Worm (Caenorhabditis elegans) whole organism, L3 larva: ENCODE measurements around the gene B0272.3.

Source experiments
- ZK546.5 ChIP-seq: sonication (generic microtip); optimal IDR thresholded peaks from 2 replicates; lab custom pipeline; 2017; ENCODE audit warnings: missing biosample characterization, missing genetic modification characterization
- ceh-28 ChIP-seq: fragments of 150-350 bp; optimal IDR thresholded peaks from 2 replicates; lab custom pipeline; 2014; ENCODE audit warnings: missing biosample characterization, missing genetic modification reagents, missing genetic modification characterization
- elt-1 ChIP-seq: fragments of 150-350 bp; optimal IDR thresholded peaks from 2 replicates; lab custom pipeline; 2014; ENCODE audit warnings: missing biosample characterization, missing genetic modification characterization
- elt-3 ChIP-seq, 3 experiments: fragments of 150-350 bp in 1 of 3; sonication (generic microtip) in 2 of 3; optimal IDR thresholded peaks; 2 replicates in 2 of 3; 4 replicates in 1 of 3; lab custom pipeline; 2014 to 2017; ENCODE audit warnings: missing biosample characterization in 3 of 3, missing genetic modification characterization in 3 of 3
- fkh-10 ChIP-seq: sonication (generic microtip); optimal IDR thresholded peaks from 2 replicates; lab custom pipeline; 2017; ENCODE audit warnings: missing biosample characterization, missing genetic modification reagents, missing genetic modification characterization
- fkh-2 ChIP-seq: fragments of 150-350 bp; optimal IDR thresholded peaks from 2 replicates; lab custom pipeline; 2014; ENCODE audit warnings: missing biosample characterization, missing genetic modification reagents, missing genetic modification characterization
- mdl-1 ChIP-seq: fragments of 150-350 bp; optimal IDR thresholded peaks from 2 replicates; lab custom pipeline; 2014; ENCODE audit warnings: missing biosample characterization, missing genetic modification characterization
- nfya-1 ChIP-seq: sonication (generic microtip); optimal IDR thresholded peaks from 2 replicates; lab custom pipeline; 2017; ENCODE audit warnings: missing genetic modification characterization, mild to moderate bottlenecking, missing compliant biosample characterization, antibody characterized with exemption, moderate library complexity; ENCODE audit not compliant: insufficient read depth
- nhr-12 ChIP-seq: fragments of 150-350 bp; optimal IDR thresholded peaks from 2 replicates; lab custom pipeline; 2014; ENCODE audit warnings: missing biosample characterization, missing genetic modification characterization
- nhr-23 ChIP-seq: fragments of 150-350 bp; optimal IDR thresholded peaks from 2 replicates; lab custom pipeline; 2014; ENCODE audit warnings: missing biosample characterization, missing genetic modification reagents, missing genetic modification characterization
- nhr-28 ChIP-seq: fragments of 150-350 bp; optimal IDR thresholded peaks from 2 replicates; lab custom pipeline; 2014; ENCODE audit warnings: missing biosample characterization, missing genetic modification characterization
- nhr-77 ChIP-seq: fragments of 150-350 bp; optimal IDR thresholded peaks from 2 replicates; lab custom pipeline; 2014; ENCODE audit warnings: missing biosample characterization, missing genetic modification characterization
- unc-62 ChIP-seq: fragments of 150-350 bp; sonication (generic microtip); optimal IDR thresholded peaks from 4 replicates; lab custom pipeline; 2014; ENCODE audit warnings: missing biosample characterization, missing genetic modification reagents, missing genetic modification characterization
- ztf-11 ChIP-seq: fragments of 150-350 bp; optimal IDR thresholded peaks from 2 replicates; lab custom pipeline; 2014; ENCODE audit warnings: missing biosample characterization, missing genetic modification characterization

DNA sequence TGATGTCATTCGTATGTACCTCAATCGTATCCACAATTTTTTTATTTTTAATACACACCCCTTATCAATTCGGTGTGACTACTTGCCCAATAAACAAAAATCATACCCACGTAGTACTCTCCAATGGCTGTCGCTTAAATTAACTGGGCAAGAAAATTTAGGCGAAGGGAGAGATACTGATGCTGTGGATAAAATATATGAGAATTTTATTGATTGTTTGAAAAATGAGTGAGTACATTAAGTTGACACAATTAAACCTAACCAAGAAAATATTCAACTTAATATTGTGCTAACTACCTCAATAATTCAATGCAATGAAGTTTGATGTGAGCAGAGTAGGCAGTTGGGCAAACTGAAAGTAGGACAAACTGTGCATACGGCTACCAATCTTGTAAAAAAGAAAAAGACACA, 34.5 kb downstream of the B0272.3 start:
- TF ChIP-seq elt-1 (tag; lab: Kevin White, UChicago) (peak; percentile 89), fkh-2 (tag; lab: Kevin White, UChicago) (peak; percentile 99), fkh-10 (GFP tag; lab: Kevin White, UChicago) (peak; percentile 100), nhr-23 (tag; lab: Kevin White, UChicago) (peak; percentile 99), nhr-77 (tag; lab: Kevin White, UChicago) (peak; percentile 99), unc-62 (GFP tag; lab: Kevin White, UChicago) (peak; percentile 97), nhr-28 (tag; lab: Kevin White, UChicago) (peak; percentile 100), ztf-11 (tag; lab: Kevin White, UChicago) (peak; percentile 72), nhr-12 (peak; percentile 28), elt-3 (tag; optimal IDR thresholded peaks at IDR 0.05; lab: Kevin White, UChicago) (peak; percentile 96 to 98 (median 97)), mdl-1 (tag; lab: Kevin White, UChicago) (peak; percentile 79), ceh-28 (tag; lab: Kevin White, UChicago) (peak; percentile 100), ZK546.5 (peak; percentile 75), nfya-1 (peak; percentile 98)
